Worm (Caenorhabditis elegans) whole organism, young adult: Measurements from ENCODE around the gene Y39B6A.30.

Experiments
- B0336.3 ChIP-seq: fragments of 200-800 bp; sonication (Bioruptor generic); IDR thresholded peaks from 2 replicates; pipeline ENCODE4 v1.3.6; 2022; ENCODE audit warnings: missing genetic modification characterization, missing compliant biosample characterization
- D2030.7 ChIP-seq: fragments of 200-800 bp; sonication (Bioruptor generic); IDR thresholded peaks from 2 replicates; pipeline ENCODE4 v1.3.6; 2022; ENCODE audit warnings: missing genetic modification reagents, missing genetic modification characterization, missing compliant biosample characterization
- F37B4.10 ChIP-seq: fragments of 200-800 bp; sonication (Bioruptor generic); IDR thresholded peaks from 2 replicates; pipeline ENCODE4 v1.3.6; 2022; ENCODE audit warnings: missing genetic modification characterization, missing compliant biosample characterization
- F57C9.4 ChIP-seq: sonication (generic microtip); optimal IDR thresholded peaks from 2 replicates; lab custom pipeline; 2017; ENCODE audit warnings: mild to moderate bottlenecking, missing genetic modification characterization, missing compliant biosample characterization
- Y53F4B.3 ChIP-seq: fragments of 200-800 bp; sonication (Bioruptor generic); IDR thresholded peaks from 2 replicates; pipeline ENCODE4 v1.3.6; 2022; ENCODE audit warnings: missing genetic modification reagents, missing genetic modification characterization, missing compliant biosample characterization
- aptf-2 ChIP-seq: fragments of 200-800 bp; sonication (Bioruptor generic); conservative IDR thresholded peaks from 2 replicates; pipeline ENCODE4 v1.3.6; 2022; ENCODE audit warnings: missing genetic modification reagents, missing genetic modification characterization, missing compliant biosample characterization
- bed-1 ChIP-seq: fragments of 200-800 bp; sonication (Bioruptor generic); IDR thresholded peaks from 2 replicates; pipeline ENCODE4 v1.3.6; 2022; ENCODE audit warnings: missing genetic modification reagents, missing genetic modification characterization, missing compliant biosample characterization
- ccch-3 ChIP-seq: fragments of 200-800 bp; sonication (Bioruptor generic); optimal IDR thresholded peaks from 2 replicates; lab custom pipeline; 2018; ENCODE audit warnings: mild to moderate bottlenecking, missing genetic modification characterization, missing compliant biosample characterization
- fkh-3 ChIP-seq: sonication (generic microtip); optimal IDR thresholded peaks from 2 replicates; lab custom pipeline; 2016; ENCODE audit warnings: mild to moderate bottlenecking, missing genetic modification characterization, missing compliant biosample characterization
- hmg-1.2 ChIP-seq: fragments of 200-800 bp; sonication (Bioruptor generic); IDR thresholded peaks from 2 replicates; pipeline ENCODE4 v1.3.6; 2022; ENCODE audit warnings: missing genetic modification reagents, missing genetic modification characterization, missing compliant biosample characterization
- repo-1 ChIP-seq: sonication (generic microtip); optimal IDR thresholded peaks from 2 replicates; lab custom pipeline; 2017; ENCODE audit warnings: mild to moderate bottlenecking, missing genetic modification characterization, missing compliant biosample characterization
- somi-1 ChIP-seq: fragments of 200-800 bp; sonication (Bioruptor generic); optimal IDR thresholded peaks from 2 replicates; lab custom pipeline; 2018; ENCODE audit warnings: mild to moderate bottlenecking, missing genetic modification characterization, missing compliant biosample characterization
- tlf-1 ChIP-seq: fragments of 200-800 bp; sonication (Bioruptor generic); optimal IDR thresholded peaks from 2 replicates; lab custom pipeline; 2018; ENCODE audit warnings: mild to moderate bottlenecking, missing genetic modification characterization, missing compliant biosample characterization
- ztf-26 ChIP-seq: sonication (generic microtip); optimal IDR thresholded peaks from 2 replicates; lab custom pipeline; 2017; ENCODE audit warnings: missing genetic modification characterization, missing compliant biosample characterization
- ztf-28 ChIP-seq: fragments of 200-800 bp; sonication (Bioruptor generic); IDR thresholded peaks from 2 replicates; pipeline ENCODE4 v1.3.6; 2022; ENCODE audit warnings: missing genetic modification reagents, missing genetic modification characterization, missing compliant biosample characterization

Gene Y39B6A.30

ce11 chrV:19059873-19060272 lies 45.5 kb downstream of the Y39B6A.30 start, which contains the start of gene twk-46:
Gene twk-46 (plus strand): TSS chrV:19060173.
- no peak for TF ChIP-seq tlf-1
- no peak for TF ChIP-seq ccch-3 (GFP tag; lab: Kevin White, UChicago)

ce11 chrV:19063326-19063725 lies 49.0 kb downstream of the Y39B6A.30 start:
- no peak for TF ChIP-seq ztf-26
- TF ChIP-seq hmg-1.2 (GFP tag; lab: Robert Waterston, UW) = no peak
- TF ChIP-seq ztf-28 (GFP tag; lab: Robert Waterston, UW) = no peak
- TF ChIP-seq F37B4.10 = no peak
- no peak for TF ChIP-seq bed-1 (GFP tag; lab: Robert Waterston, UW)
- TF ChIP-seq repo-1 (tag; lab: Kevin White, UChicago) = no peak
- TF ChIP-seq fkh-3 (tag; lab: Kevin White, UChicago) = no peak
- no peak for TF ChIP-seq somi-1 (GFP tag; lab: Kevin White, UChicago)

ce11 chrV:19068888-19069287 lies 54.5 kb downstream of the Y39B6A.30 start:
- TF ChIP-seq B0336.3 (GFP tag; lab: Robert Waterston, UW) (no peak), F57C9.4 (tag; lab: Kevin White, UChicago) (no peak), aptf-2 (GFP tag; lab: Robert Waterston, UW) (no peak), D2030.7 (GFP tag; lab: Robert Waterston, UW) (no peak), Y53F4B.3 (GFP tag; lab: Robert Waterston, UW) (no peak)
- TF ChIP-seq, all 124 proteins: peak for 0
